Fruit fly (Drosophila melanogaster) whole organism, prepupa: ENCODE results near the gene alpha-Man-Ib.

Experiments used
- Blimp-1 ChIP-seq: fragments of 200-800 bp; sonication (Bioruptor generic); optimal IDR thresholded peaks from 3 replicates; lab custom pipeline; 2017; ENCODE audit warnings: missing biosample characterization, missing genetic modification characterization, mild to moderate bottlenecking, moderate library complexity, missing genetic modification reagents
- CG3919 ChIP-seq: fragments of 200-800 bp; sonication (Bioruptor generic); optimal IDR thresholded peaks from 3 replicates; lab custom pipeline; 2016; ENCODE audit warnings: missing biosample characterization, missing genetic modification characterization
- Lpt ChIP-seq: fragments of 200-800 bp; sonication (Bioruptor generic); optimal IDR thresholded peaks from 3 replicates; lab custom pipeline; 2016; ENCODE audit warnings: missing biosample characterization, missing genetic modification characterization
- achi ChIP-seq: fragments of 200-800 bp; sonication (Bioruptor generic); optimal IDR thresholded peaks from 3 replicates; lab custom pipeline; 2016; ENCODE audit warnings: missing biosample characterization, missing genetic modification characterization

dm6 chr3R:29139767-29140755, 27.4 kb upstream of the alpha-Man-Ib start:
- peak; percentile 8 for TF ChIP-seq achi (GFP tag; lab: Kevin White, UChicago)
- no peak for TF ChIP-seq Lpt (GFP tag; lab: Kevin White, UChicago)
- no peak for TF ChIP-seq Blimp-1 (GFP tag; lab: Kevin White, UChicago)
- peak; percentile 29 for TF ChIP-seq CG3919 (GFP tag; lab: Kevin White, UChicago)
